Fruit fly (Drosophila melanogaster): ENCODE data around the gene CG31495.

- TF ChIP-seq usp (GFP tag; optimal IDR thresholded peaks at IDR 0.05), result no peak
- no peak for TF ChIP-seq Hr83 (GFP tag; optimal IDR thresholded peaks at IDR 0.05; ENCODE audit: poor library complexity, severe bottlenecking)
- TF ChIP-seq dmrt93B (GFP tag; optimal IDR thresholded peaks at IDR 0.05), result no peak
- TF ChIP-seq sv (GFP tag; optimal IDR thresholded peaks at IDR 0.05), result no peak
- TF ChIP-seq Vsx2 (GFP tag; optimal IDR thresholded peaks at IDR 0.05; ENCODE audit: partially characterized antibody), result peak; percentile 92
Observed at dm6 chr3R:13812736-13813250, 26.9 kb downstream of the CG31495 start, which contains the start of the genes tal-1A, tal-2A, tal-3A and tal-AA.

Data from whole organism, wandering third instar larva.